Worm (Caenorhabditis elegans): ENCODE measurements around the gene T09B9.3.

DNA sequence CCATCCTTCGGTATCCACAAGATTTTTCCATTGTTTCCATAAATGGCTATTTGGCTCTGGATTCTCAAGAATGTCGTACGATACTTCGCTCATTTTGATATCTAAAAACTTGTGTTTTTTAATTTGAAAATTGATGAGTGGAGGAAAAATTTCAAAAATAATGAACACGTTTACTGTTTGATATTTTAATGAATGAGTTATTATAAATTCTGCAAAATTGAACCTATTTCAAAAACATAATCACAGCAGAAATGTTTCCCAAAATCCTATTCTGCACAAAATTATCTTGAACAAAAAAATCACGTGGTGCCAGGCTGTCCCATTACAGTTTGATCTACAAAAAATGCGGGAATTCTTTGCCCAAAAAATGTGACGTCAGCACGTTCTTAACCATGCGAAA, 33.0 kb upstream of the T09B9.3 start, which contains the start of gene F36G3.2:
- no peak for TF ChIP-seq ama-1 (optimal IDR thresholded peaks at IDR 0.05)
- TF ChIP-seq F13C5.2 (tag; optimal IDR thresholded peaks at IDR 0.05) = no peak
- TF ChIP-seq ceh-36 (tag; optimal IDR thresholded peaks at IDR 0.05) = no peak
- no peak for TF ChIP-seq scrt-1 (GFP tag; IDR thresholded peaks at IDR 0.05)
- no peak for TF ChIP-seq tbx-11 (GFP tag; IDR thresholded peaks at IDR 0.05)
- TF ChIP-seq ets-7 (tag; optimal IDR thresholded peaks at IDR 0.05) = no peak
- TF ChIP-seq flt-1 (GFP tag; IDR thresholded peaks at IDR 0.05) = no peak
- TF ChIP-seq ceh-13 (GFP tag; optimal IDR thresholded peaks at IDR 0.05) = no peak
- no peak for TF ChIP-seq sea-1 (GFP tag; conservative IDR thresholded peaks at IDR 0.05)
- no peak for TF ChIP-seq aly-1 (tag; optimal IDR thresholded peaks at IDR 0.05)
